Worm (Caenorhabditis elegans) whole organism, L1 larva: ENCODE results near the gene C34F6.9.

Experiments used
- C16A3.4 ChIP-seq: fragments of 150-350 bp; optimal IDR thresholded peaks from 2 replicates; lab custom pipeline; 2014; ENCODE audit warnings: missing biosample characterization, missing genetic modification characterization
- aly-2 ChIP-seq: fragments of 150-350 bp; optimal IDR thresholded peaks from 2 replicates; lab custom pipeline; 2014; ENCODE audit warnings: missing biosample characterization, missing genetic modification characterization
- ama-1 ChIP-seq: fragments of 150-350 bp; optimal IDR thresholded peaks from 2 replicates; lab custom pipeline; 2014
- ceh-8 ChIP-seq: fragments of 200-800 bp; sonication (Bioruptor generic); optimal IDR thresholded peaks from 2 replicates; lab custom pipeline; 2018; ENCODE audit warnings: mild to moderate bottlenecking, missing genetic modification characterization, moderate library complexity, missing compliant biosample characterization
- ceh-82 ChIP-seq, 3 experiments: fragments of 150-350 bp in 1 of 3; sonication (generic microtip) in 2 of 3; optimal IDR thresholded peaks; 2 replicates each; lab custom pipeline; 2014 to 2017; ENCODE audit warnings: missing biosample characterization in 3 of 3, missing genetic modification characterization in 3 of 3
- ceh-90 ChIP-seq: sonication (generic microtip); optimal IDR thresholded peaks from 2 replicates; lab custom pipeline; 2016; ENCODE audit warnings: missing genetic modification characterization, missing compliant biosample characterization
- ces-1 ChIP-seq: fragments of 150-350 bp; optimal IDR thresholded peaks from 2 replicates; lab custom pipeline; 2014; ENCODE audit warnings: missing biosample characterization, missing genetic modification reagents, missing genetic modification characterization
- dpl-1 ChIP-seq, 3 experiments: fragments of 150-350 bp in 2 of 3; sonication (generic microtip) in 1 of 3; optimal IDR thresholded peaks; 2 replicates each; lab custom pipeline; 2014 to 2017; ENCODE audit warnings: missing biosample characterization in 3 of 3, missing genetic modification characterization in 3 of 3, missing genetic modification reagents in 3 of 3
- efl-1 ChIP-seq, 4 experiments: fragments of 150-350 bp; optimal IDR thresholded peaks in 3 of 4; peaks in 1 of 4; 1 replicate in 1 of 4; 2 replicates in 3 of 4; lab custom pipeline; 2014; ENCODE audit warnings: missing biosample characterization in 2 of 4, missing genetic modification characterization in 2 of 4, missing genetic modification reagents in 2 of 4
- efl-3 ChIP-seq: fragments of 200-800 bp; sonication (Bioruptor generic); optimal IDR thresholded peaks from 2 replicates; lab custom pipeline; 2018; ENCODE audit warnings: mild to moderate bottlenecking, missing genetic modification characterization, missing compliant biosample characterization
- egl-13 ChIP-seq: sonication (generic microtip); optimal IDR thresholded peaks from 2 replicates; lab custom pipeline; 2016; ENCODE audit warnings: missing genotype, missing genetic modification reagents, missing genetic modification characterization, missing compliant biosample characterization
- elt-2 ChIP-seq: sonication (generic microtip); optimal IDR thresholded peaks from 2 replicates; lab custom pipeline; 2016; ENCODE audit warnings: missing genetic modification characterization, mild to moderate bottlenecking, inconsistent platforms, missing compliant biosample characterization, missing genetic modification reagents
- elt-3 ChIP-seq, 6 experiments: fragments of 150-350 bp in 1 of 6; sonication (generic microtip); optimal IDR thresholded peaks; 2 replicates each; lab custom pipeline; 2017 to 2018; ENCODE audit warnings: missing biosample characterization in 6 of 6, missing genetic modification characterization in 6 of 6, inconsistent platforms in 1 of 6
- fkh-10 ChIP-seq: sonication (generic microtip); optimal IDR thresholded peaks from 2 replicates; lab custom pipeline; 2017; ENCODE audit warnings: missing biosample characterization, missing genetic modification reagents, missing genetic modification characterization
- fkh-4 ChIP-seq: sonication (generic microtip); optimal IDR thresholded peaks from 2 replicates; lab custom pipeline; 2016; ENCODE audit warnings: missing compliant biosample characterization, missing genetic modification characterization, borderline replicate concordance
- fos-1 ChIP-seq: fragments of 150-350 bp; optimal IDR thresholded peaks from 2 replicates; lab custom pipeline; 2014; ENCODE audit warnings: missing biosample characterization, missing genetic modification characterization
- hlh-17 ChIP-seq: fragments of 200-800 bp; sonication (Bioruptor generic); optimal IDR thresholded peaks from 2 replicates; lab custom pipeline; 2018; ENCODE audit warnings: missing genetic modification characterization, mild to moderate bottlenecking, missing compliant biosample characterization, moderate library complexity, borderline replicate concordance
- hlh-4 ChIP-seq: sonication (generic microtip); optimal IDR thresholded peaks from 2 replicates; lab custom pipeline; 2016; ENCODE audit warnings: mild to moderate bottlenecking, missing genetic modification characterization, missing compliant biosample characterization
- hpl-2 ChIP-seq: fragments of 150-350 bp; optimal IDR thresholded peaks from 2 replicates; lab custom pipeline; 2014; ENCODE audit warnings: missing biosample characterization, missing genetic modification reagents, missing genetic modification characterization
- irx-1 ChIP-seq: sonication (generic microtip); optimal IDR thresholded peaks from 2 replicates; lab custom pipeline; 2016; ENCODE audit warnings: missing genetic modification characterization, missing compliant biosample characterization
- isw-1 ChIP-seq: fragments of 200-800 bp; sonication (Bioruptor generic); IDR thresholded peaks from 2 replicates; pipeline ENCODE4 v1.3.6; 2022; ENCODE audit warnings: missing genetic modification characterization, missing compliant biosample characterization
- jun-1 ChIP-seq: fragments of 150-350 bp; optimal IDR thresholded peaks from 2 replicates; lab custom pipeline; 2014; ENCODE audit warnings: missing biosample characterization, missing genetic modification reagents, missing genetic modification characterization
- lin-14 ChIP-seq: fragments of 200-800 bp; sonication (Bioruptor generic); optimal IDR thresholded peaks from 2 replicates; lab custom pipeline; 2018; ENCODE audit warnings: mild to moderate bottlenecking, missing genetic modification characterization, moderate library complexity, missing compliant biosample characterization
- mab-9 ChIP-seq: fragments of 200-800 bp; sonication (Bioruptor generic); IDR thresholded peaks from 2 replicates; pipeline ENCODE4 v1.3.6; 2022; ENCODE audit warnings: missing genetic modification reagents, missing genetic modification characterization, missing compliant biosample characterization
- mef-2 ChIP-seq: fragments of 150-350 bp; optimal IDR thresholded peaks from 2 replicates; lab custom pipeline; 2014; ENCODE audit warnings: missing biosample characterization, missing genetic modification characterization
- nhr-11 ChIP-seq: fragments of 150-350 bp; optimal IDR thresholded peaks from 2 replicates; lab custom pipeline; 2014; ENCODE audit warnings: missing biosample characterization, missing genetic modification characterization
- nhr-19 ChIP-seq: fragments of 200-800 bp; sonication (Bioruptor generic); conservative IDR thresholded peaks from 2 replicates; pipeline ENCODE4 v1.3.6; 2022; ENCODE audit warnings: missing genetic modification characterization, missing compliant biosample characterization
- nhr-20 ChIP-seq: sonication (generic microtip); optimal IDR thresholded peaks from 2 replicates; lab custom pipeline; 2016; ENCODE audit warnings: mild to moderate bottlenecking, missing genetic modification characterization, missing compliant biosample characterization
- nhr-28 ChIP-seq: fragments of 150-350 bp; optimal IDR thresholded peaks from 2 replicates; lab custom pipeline; 2014; ENCODE audit warnings: missing biosample characterization, missing genetic modification characterization
- nhr-71 ChIP-seq: sonication (generic microtip); optimal IDR thresholded peaks from 2 replicates; lab custom pipeline; 2016; ENCODE audit warnings: mild to moderate bottlenecking, missing genetic modification characterization, moderate library complexity, missing compliant biosample characterization
- nhr-77 ChIP-seq: fragments of 150-350 bp; optimal IDR thresholded peaks from 2 replicates; lab custom pipeline; 2014; ENCODE audit warnings: missing biosample characterization, missing genetic modification characterization
- nhr-85 ChIP-seq: sonication (generic microtip); peaks from one replicate; lab custom pipeline; 2016; ENCODE audit warnings: missing genetic modification characterization, inconsistent platforms, missing compliant biosample characterization
- nhr-90 ChIP-seq: sonication (generic microtip); optimal IDR thresholded peaks from 2 replicates; lab custom pipeline; 2016; ENCODE audit warnings: mild to moderate bottlenecking, missing genetic modification characterization, missing compliant biosample characterization; ENCODE audit not compliant: poor library complexity
- pag-3 ChIP-seq: sonication (generic microtip); optimal IDR thresholded peaks from 2 replicates; lab custom pipeline; 2017; ENCODE audit warnings: missing genetic modification characterization, mild to moderate bottlenecking, missing compliant biosample characterization, antibody characterized with exemption, borderline replicate concordance; ENCODE audit not compliant: insufficient read depth
- pax-3 ChIP-seq: fragments of 200-800 bp; sonication (Bioruptor generic); optimal IDR thresholded peaks from 2 replicates; lab custom pipeline; 2018; ENCODE audit warnings: mild to moderate bottlenecking, missing genetic modification characterization, moderate library complexity, missing compliant biosample characterization
- rnt-1 ChIP-seq: sonication (generic microtip); optimal IDR thresholded peaks from 2 replicates; lab custom pipeline; 2016; ENCODE audit warnings: mild to moderate bottlenecking, missing genetic modification characterization, moderate library complexity, missing compliant biosample characterization
- snpc-4 ChIP-seq: fragments of 150-350 bp; optimal IDR thresholded peaks from 2 replicates; lab custom pipeline; 2014; ENCODE audit warnings: missing biosample characterization, missing genetic modification characterization
- sox-4 ChIP-seq: sonication (generic microtip); optimal IDR thresholded peaks from 2 replicates; lab custom pipeline; 2016; ENCODE audit warnings: missing genetic modification characterization, missing compliant biosample characterization
- sptf-1 ChIP-seq: fragments of 150-350 bp; optimal IDR thresholded peaks from 2 replicates; lab custom pipeline; 2014; ENCODE audit warnings: missing biosample characterization, missing genetic modification characterization
- sup-37 ChIP-seq: fragments of 200-800 bp; sonication (Bioruptor generic); optimal IDR thresholded peaks from 2 replicates; lab custom pipeline; 2018; ENCODE audit warnings: mild to moderate bottlenecking, missing genetic modification characterization, missing compliant biosample characterization
- swsn-7 ChIP-seq: sonication (generic microtip); optimal IDR thresholded peaks from 2 replicates; lab custom pipeline; 2016; ENCODE audit warnings: missing genetic modification characterization, missing compliant biosample characterization
- tbx-2 ChIP-seq: sonication (generic microtip); optimal IDR thresholded peaks from 2 replicates; lab custom pipeline; 2016; ENCODE audit warnings: missing genetic modification characterization, missing compliant biosample characterization
- tlp-1 ChIP-seq: fragments of 150-350 bp; optimal IDR thresholded peaks from 2 replicates; lab custom pipeline; 2014; ENCODE audit warnings: missing biosample characterization, missing genetic modification characterization
- unc-62 ChIP-seq: fragments of 150-350 bp; optimal IDR thresholded peaks from 2 replicates; lab custom pipeline; 2014; ENCODE audit warnings: missing biosample characterization, missing genetic modification reagents, missing genetic modification characterization
- unc-86 ChIP-seq: sonication (generic microtip); optimal IDR thresholded peaks from 2 replicates; lab custom pipeline; 2016; ENCODE audit warnings: missing genetic modification characterization, missing compliant biosample characterization
- unc-98 ChIP-seq: fragments of 200-800 bp; sonication (Bioruptor generic); IDR thresholded peaks from 2 replicates; pipeline ENCODE4 v1.3.6; 2022; ENCODE audit warnings: missing genetic modification characterization, missing compliant biosample characterization
- xbp-1 ChIP-seq: sonication (generic microtip); optimal IDR thresholded peaks from 2 replicates; lab custom pipeline; 2016; ENCODE audit warnings: missing genetic modification characterization, missing compliant biosample characterization
- zag-1 ChIP-seq: fragments of 150-350 bp; optimal IDR thresholded peaks from 2 replicates; lab custom pipeline; 2014; ENCODE audit warnings: missing biosample characterization, missing genetic modification characterization
- ztf-11 ChIP-seq, 2 experiments: sonication (generic microtip); optimal IDR thresholded peaks; 2 replicates each; lab custom pipeline; 2016 to 2017; ENCODE audit warnings: missing genetic modification characterization in 2 of 2, missing biosample characterization in 1 of 2, missing compliant biosample characterization in 1 of 2
- ztf-4 ChIP-seq: fragments of 150-350 bp; optimal IDR thresholded peaks from 2 replicates; lab custom pipeline; 2014; ENCODE audit warnings: missing biosample characterization, missing genetic modification characterization

The C34F6.9 gene

DNA sequence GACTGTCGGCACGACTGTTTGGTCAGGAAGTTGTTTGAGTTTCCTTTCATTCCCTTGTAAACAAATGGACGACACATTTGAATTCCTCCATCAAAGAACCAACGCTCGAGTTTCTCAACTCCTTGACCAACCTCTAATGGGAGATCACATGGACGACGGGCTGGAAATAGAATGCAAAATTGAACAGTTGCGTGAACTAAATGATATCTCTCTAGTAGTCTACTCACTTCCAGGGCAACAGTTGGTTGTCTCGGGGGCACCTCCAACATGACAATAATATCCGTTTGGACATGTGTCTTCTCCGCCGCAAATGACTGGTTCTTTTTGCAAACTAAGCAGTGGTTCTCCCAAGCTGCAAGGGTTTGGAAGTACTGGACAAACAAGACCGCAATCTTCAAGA, 28.8 kb downstream of the C34F6.9 start:
- peak; percentile 57 for TF ChIP-seq rnt-1 (tag; lab: Kevin White, UChicago)
- TF ChIP-seq unc-98 (GFP tag; lab: Robert Waterston, UW), result 0 out of 2 replicates have a peak, but pooled peaks have one; percentile 25
- no peak for TF ChIP-seq efl-1 (optimal IDR thresholded peaks at IDR 0.05; lab: Kevin White, UChicago)
- TF ChIP-seq efl-1 (GFP tag; optimal IDR thresholded peaks at IDR 0.05 in 1 of 2; lab: Kevin White, UChicago), result peak in 1 of 2 experiments; percentile 73
- peak; percentile 52 for TF ChIP-seq nhr-71 (tag; lab: Kevin White, UChicago)
- TF ChIP-seq hlh-17 (GFP tag; lab: Kevin White, UChicago), result no peak
- TF ChIP-seq lin-14, result peak; percentile 65

DNA sequence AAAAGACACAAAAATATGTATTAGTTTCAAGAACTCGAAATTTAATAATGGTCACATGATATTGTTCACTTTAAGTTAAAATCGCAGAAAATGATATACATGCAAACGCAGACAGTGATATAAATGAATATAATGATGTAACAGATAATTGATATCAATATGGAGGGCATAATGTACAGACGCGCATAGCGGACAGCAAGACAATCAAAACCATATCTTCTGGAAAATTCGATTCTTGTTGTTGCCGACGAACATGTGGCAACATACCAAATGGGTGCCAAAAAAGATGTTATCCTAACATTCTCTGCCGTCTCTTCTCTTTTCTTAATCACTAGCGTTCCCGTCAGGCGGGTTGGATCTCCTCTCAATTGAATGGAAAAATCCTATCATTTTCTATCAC, 32.0 kb downstream of the C34F6.9 start:
- TF ChIP-seq elt-2 (tag; lab: Kevin White, UChicago) (no peak), nhr-85 (tag; lab: Kevin White, UChicago) (peak; percentile 63), swsn-7 (tag; lab: Kevin White, UChicago) (no peak), egl-13 (no peak), sptf-1 (tag; lab: Kevin White, UChicago) (no peak), C16A3.4 (tag; lab: Kevin White, UChicago) (no peak), lin-14 (peak; percentile 48), nhr-11 (tag; lab: Kevin White, UChicago) (no peak), fkh-4 (tag; lab: Kevin White, UChicago) (no peak), elt-3 (tag; optimal IDR thresholded peaks at IDR 0.05; lab: Kevin White, UChicago) (peak in 3 of 6 experiments; percentile 7 to 82 (median 31)), nhr-77 (tag; lab: Kevin White, UChicago) (no peak), fkh-10 (GFP tag; lab: Kevin White, UChicago) (no peak), efl-3 (GFP tag; lab: Kevin White, UChicago) (no peak), dpl-1 (GFP tag; optimal IDR thresholded peaks at IDR 0.05; lab: Kevin White, UChicago) (no peak), pax-3 (no peak), rnt-1 (tag; lab: Kevin White, UChicago) (peak; percentile 0), hpl-2 (GFP tag; lab: Kevin White, UChicago) (no peak), irx-1 (tag; lab: Kevin White, UChicago) (no peak), snpc-4 (tag; lab: Kevin White, UChicago) (no peak), pag-3 (peak; percentile 82), mef-2 (tag; lab: Kevin White, UChicago) (no peak), unc-98 (GFP tag; lab: Robert Waterston, UW) (no peak), mab-9 (GFP tag; lab: Robert Waterston, UW) (no peak), zag-1 (no peak), ama-1 (lab: Kevin White, UChicago) (no peak), nhr-28 (tag; lab: Kevin White, UChicago) (no peak), nhr-71 (tag; lab: Kevin White, UChicago) (peak; percentile 46), ces-1 (GFP tag; lab: Kevin White, UChicago) (no peak), tbx-2 (tag; lab: Kevin White, UChicago) (no peak), hlh-4 (tag; lab: Kevin White, UChicago) (no peak), fos-1 (no peak), xbp-1 (no peak), aly-2 (no peak), unc-86 (tag; lab: Kevin White, UChicago) (no peak), ztf-11 (tag; optimal IDR thresholded peaks at IDR 0.05; lab: Kevin White, UChicago) (no peak), ztf-4 (tag; lab: Kevin White, UChicago) (no peak), jun-1 (no peak), ceh-8 (GFP tag; lab: Kevin White, UChicago) (no peak), tlp-1 (no peak), ceh-90 (no peak), sup-37 (no peak), unc-62 (no peak), nhr-90 (no peak), ceh-82 (tag; optimal IDR thresholded peaks at IDR 0.05; lab: Kevin White, UChicago) (no peak), sox-4 (tag; lab: Kevin White, UChicago) (no peak), nhr-19 (GFP tag; lab: Robert Waterston, UW) (no peak), nhr-20 (peak; percentile 61), isw-1 (no peak)
